Fruit fly (Drosophila melanogaster) whole organism, pupa: ENCODE measurements around the gene Orc5.

Experiments
- CG10348 ChIP-seq: fragments of 200-800 bp; sonication (Bioruptor generic); IDR thresholded peaks from 2 replicates; pipeline ENCODE4 v1.3.6; 2022; ENCODE audit warnings: missing biosample characterization, missing genetic modification characterization
- CG8301 ChIP-seq: fragments of 200-800 bp; sonication (Bioruptor generic); optimal IDR thresholded peaks from 2 replicates; lab custom pipeline; 2018; ENCODE audit warnings: missing biosample characterization, mild to moderate bottlenecking, missing genetic modification characterization
- D1 ChIP-seq: fragments of 200-800 bp; sonication (Bioruptor generic); optimal IDR thresholded peaks from 2 replicates; lab custom pipeline; 2018; ENCODE audit warnings: missing biosample characterization, mild to moderate bottlenecking, missing genetic modification characterization, moderate library complexity
- rn ChIP-seq: fragments of 200-800 bp; sonication (Bioruptor generic); IDR thresholded peaks from 2 replicates; pipeline ENCODE4 v1.3.6; 2022; ENCODE audit warnings: missing biosample characterization, missing genetic modification characterization

- TF ChIP-seq CG10348 (GFP tag; lab: Robert Waterston, UW), result no peak
- no peak for TF ChIP-seq rn (GFP tag; lab: Robert Waterston, UW)
- TF ChIP-seq D1 (tag; lab: Kevin White, UChicago), result no peak
- TF ChIP-seq CG8301 (tag; lab: Kevin White, UChicago), result no peak
Observed at dm6 chr2L:13802075-13802639, 27.5 kb upstream of the Orc5 start.
